Worm (Caenorhabditis elegans): Measurements from ENCODE around the gene txt-13.

txt-13 gene

ce11 chrII:10550173-10550572 is 20.2 kb upstream of the txt-13 start (continued):
- TF ChIP-seq unc-30 (tag; optimal IDR thresholded peaks at IDR 0.05) (no peak), isw-1 (GFP tag; IDR thresholded peaks at IDR 0.05) (no peak), snpc-4 (tag; optimal IDR thresholded peaks at IDR 0.05) (no peak), fos-1 (tag; optimal IDR thresholded peaks at IDR 0.05) (no peak), nhr-84 (tag; optimal IDR thresholded peaks at IDR 0.05) (no peak), dsc-1 (tag; optimal IDR thresholded peaks at IDR 0.05) (no peak), ama-1 (optimal IDR thresholded peaks at IDR 0.05) (peak; percentile 21), zip-4 (GFP tag; optimal IDR thresholded peaks at IDR 0.05) (no peak), swsn-7 (tag; optimal IDR thresholded peaks at IDR 0.05) (no peak), irx-1 (tag; optimal IDR thresholded peaks at IDR 0.05) (no peak), lir-3 (tag; optimal IDR thresholded peaks at IDR 0.05; ENCODE audit: poor library complexity) (no peak), lsy-2 (tag; optimal IDR thresholded peaks at IDR 0.05) (peak in 1 of 2 experiments; percentile 44), ceh-8 (GFP tag; optimal IDR thresholded peaks at IDR 0.05) (no peak), nhr-20 (tag; optimal IDR thresholded peaks at IDR 0.05) (no peak), snu-23 (GFP tag; optimal IDR thresholded peaks at IDR 0.05) (peak; percentile 10), hlh-4 (tag; optimal IDR thresholded peaks at IDR 0.05) (no peak)

ce11 chrII:10550872-10551647 is 19.3 kb upstream of the txt-13 start:
- TF ChIP-seq sptf-1 (tag; optimal IDR thresholded peaks at IDR 0.05) (no peak), nhr-28 (tag; optimal IDR thresholded peaks at IDR 0.05) (no peak), mab-9 (GFP tag; IDR thresholded peaks at IDR 0.05) (no peak), lin-35 (GFP tag; optimal IDR thresholded peaks at IDR 0.05) (no peak), hpl-2 (GFP tag; optimal IDR thresholded peaks at IDR 0.05) (no peak), pqm-1 (tag; optimal IDR thresholded peaks at IDR 0.05) (no peak), fkh-4 (tag; optimal IDR thresholded peaks at IDR 0.05; ENCODE audit: borderline replicate concordance) (no peak), ama-1 (optimal IDR thresholded peaks at IDR 0.05) (peak; percentile 25), fos-1 (tag; optimal IDR thresholded peaks at IDR 0.05) (no peak), swsn-7 (tag; optimal IDR thresholded peaks at IDR 0.05) (peak; percentile 23), mef-2 (tag; optimal IDR thresholded peaks at IDR 0.05) (no peak), mep-1 (tag; optimal IDR thresholded peaks at IDR 0.05) (peak; percentile 54), sox-4 (tag; optimal IDR thresholded peaks at IDR 0.05) (no peak), nhr-11 (tag; optimal IDR thresholded peaks at IDR 0.05) (no peak), nhr-12 (tag; optimal IDR thresholded peaks at IDR 0.05) (no peak), nhr-77 (tag; optimal IDR thresholded peaks at IDR 0.05) (no peak), unc-86 (tag; optimal IDR thresholded peaks at IDR 0.05) (no peak), nhr-76 (tag; optimal IDR thresholded peaks at IDR 0.05) (no peak), ceh-88 (GFP tag; IDR thresholded peaks at IDR 0.05) (no peak), C04F5.9 (tag; optimal IDR thresholded peaks at IDR 0.05) (no peak), hlh-4 (tag; optimal IDR thresholded peaks at IDR 0.05) (no peak), unc-98 (GFP tag; IDR thresholded peaks at IDR 0.05) (no peak), rnt-1 (tag; optimal IDR thresholded peaks at IDR 0.05) (no peak), snu-23 (GFP tag; optimal IDR thresholded peaks at IDR 0.05) (peak; percentile 12), elt-2 (tag; optimal IDR thresholded peaks at IDR 0.05) (peak; percentile 9), lin-39 (tag; optimal IDR thresholded peaks at IDR 0.05) (peak; percentile 12), egl-13 (tag; optimal IDR thresholded peaks at IDR 0.05) (no peak), irx-1 (tag; optimal IDR thresholded peaks at IDR 0.05) (no peak), isw-1 (GFP tag; IDR thresholded peaks at IDR 0.05) (no peak), dpl-1 (GFP tag; optimal IDR thresholded peaks at IDR 0.05) (no peak), xbp-1 (tag; optimal IDR thresholded peaks at IDR 0.05) (peak; percentile 5), lin-14 (GFP tag; optimal IDR thresholded peaks at IDR 0.05) (peak; percentile 1), nhr-47 (tag; optimal IDR thresholded peaks at IDR 0.05) (peak; percentile 38), egl-27 (tag; optimal IDR thresholded peaks at IDR 0.05) (no peak), nhr-90 (tag; optimal IDR thresholded peaks at IDR 0.05; ENCODE audit: poor library complexity) (peak; percentile 47), mdl-1 (tag; optimal IDR thresholded peaks at IDR 0.05) (peak in 1 of 2 experiments; percentile 35), nhr-84 (tag; optimal IDR thresholded peaks at IDR 0.05) (no peak), nhr-20 (tag; optimal IDR thresholded peaks at IDR 0.05) (peak; percentile 39), grh-1 (GFP tag; IDR thresholded peaks at IDR 0.05) (peak; percentile 57; the same call in 1 of the 2 replicates), skn-1 (tag; optimal IDR thresholded peaks at IDR 0.05) (peak; percentile 5), nhr-237 (tag; optimal IDR thresholded peaks at IDR 0.05) (no peak), C16A3.4 (tag; optimal IDR thresholded peaks at IDR 0.05) (no peak), sup-37 (GFP tag; optimal IDR thresholded peaks at IDR 0.05) (no peak)
